Fruit fly (Drosophila melanogaster) whole organism, adult: ENCODE results near the gene CG32500.

Source experiments
- CG11617 ChIP-seq: fragments of 200-800 bp; sonication (Bioruptor generic); optimal IDR thresholded peaks from 2 replicates; lab custom pipeline; 2017; ENCODE audit warnings: mild to moderate bottlenecking, missing biosample characterization, missing genetic modification reagents, missing genetic modification characterization
- CG12768 ChIP-seq: fragments of 200-800 bp; sonication (Bioruptor generic); optimal IDR thresholded peaks from 2 replicates; lab custom pipeline; 2017; ENCODE audit warnings: missing biosample characterization, missing genetic modification characterization, mild to moderate bottlenecking, moderate library complexity, missing genetic modification reagents
- CG14711 ChIP-seq: fragments of 200-800 bp; sonication (Bioruptor generic); optimal IDR thresholded peaks from 2 replicates; lab custom pipeline; 2018; ENCODE audit warnings: missing biosample characterization, mild to moderate bottlenecking, missing genetic modification characterization, moderate library complexity
- CG1620 ChIP-seq: fragments of 200-800 bp; sonication (Bioruptor generic); optimal IDR thresholded peaks from 2 replicates; lab custom pipeline; 2016; ENCODE audit warnings: missing biosample characterization, missing genetic modification characterization
- CG7045 ChIP-seq: fragments of 200-800 bp; sonication (Bioruptor generic); optimal IDR thresholded peaks from 2 replicates; lab custom pipeline; 2017; ENCODE audit warnings: missing biosample characterization, mild to moderate bottlenecking, missing genetic modification characterization
- CG7101 ChIP-seq: fragments of 200-800 bp; sonication (Bioruptor generic); optimal IDR thresholded peaks from 2 replicates; lab custom pipeline; 2018; ENCODE audit warnings: missing biosample characterization, mild to moderate bottlenecking, missing genetic modification characterization, moderate library complexity
- Clk ChIP-seq: fragments of 200-800 bp; sonication (Bioruptor generic); optimal IDR thresholded peaks from 2 replicates; lab custom pipeline; 2017; ENCODE audit warnings: missing biosample characterization, missing genetic modification characterization
- Mnt ChIP-seq: fragments of 200-800 bp; sonication (Bioruptor generic); optimal IDR thresholded peaks from 2 replicates; lab custom pipeline; 2016; ENCODE audit warnings: missing biosample characterization, mild to moderate bottlenecking, missing genetic modification characterization
- bab1 ChIP-seq: fragments of 200-800 bp; sonication (Bioruptor generic); optimal IDR thresholded peaks from 3 replicates; lab custom pipeline; 2019; ENCODE audit warnings: missing biosample characterization, mild to moderate bottlenecking, missing genetic modification characterization, moderate library complexity
- kay ChIP-seq: fragments of 200-800 bp; sonication (Bioruptor generic); peaks from one replicate; lab custom pipeline; 2016; ENCODE audit warnings: missing biosample characterization, missing genetic modification characterization, borderline replicate concordance
- ovo ChIP-seq: fragments of 200-800 bp; sonication (Bioruptor generic); optimal IDR thresholded peaks from 2 replicates; lab custom pipeline; 2016; ENCODE audit warnings: missing biosample characterization, missing genetic modification characterization
- pad ChIP-seq: fragments of 200-800 bp; sonication (Bioruptor generic); optimal IDR thresholded peaks from 3 replicates; lab custom pipeline; 2017; ENCODE audit warnings: missing biosample characterization, missing genetic modification characterization, mild to moderate bottlenecking, moderate library complexity, missing genetic modification reagents
- tj ChIP-seq: fragments of 200-800 bp; sonication (Bioruptor generic); optimal IDR thresholded peaks from 3 replicates; lab custom pipeline; 2017; ENCODE audit warnings: missing biosample characterization, mild to moderate bottlenecking, missing genetic modification characterization, moderate library complexity
- toe ChIP-seq: fragments of 200-800 bp; sonication (Bioruptor generic); optimal IDR thresholded peaks from 2 replicates; lab custom pipeline; 2016; ENCODE audit warnings: missing biosample characterization, missing genetic modification characterization

dm6 chrX:21604956-21605502, 18.5 kb downstream of the CG32500 start, which contains the start of gene GCS2alpha:
- no peak for TF ChIP-seq kay (GFP tag; lab: Kevin White, UChicago)
- TF ChIP-seq ovo (GFP tag; lab: Kevin White, UChicago), result no peak
- TF ChIP-seq CG11617, result no peak
- no peak for TF ChIP-seq CG7101 (tag; lab: Kevin White, UChicago)
- no peak for TF ChIP-seq CG12768
- no peak for TF ChIP-seq Clk (GFP tag; lab: Kevin White, UChicago)
- no peak for TF ChIP-seq CG7045 (GFP tag; lab: Kevin White, UChicago)
- TF ChIP-seq CG14711 (tag; lab: Kevin White, UChicago), result no peak
- no peak for TF ChIP-seq bab1 (GFP tag; lab: Kevin White, UChicago)
- no peak for TF ChIP-seq Mnt (GFP tag; lab: Kevin White, UChicago)
- TF ChIP-seq toe (GFP tag; lab: Kevin White, UChicago), result no peak
- TF ChIP-seq pad (GFP tag; lab: Kevin White, UChicago), result no peak
- no peak for TF ChIP-seq CG1620
- TF ChIP-seq tj (GFP tag; lab: Kevin White, UChicago), result no peak
